Fruit fly (Drosophila melanogaster): ENCODE results near the gene Ant2.

The Ant2 gene

dm6 chrX:10786443-10787097 is at the start of gene Ant2, which contains the start of gene sesB:
Gene Ant2, minus strand, starts transcription at chrX:10786907.
Gene sesB, minus strand, starts transcription at chrX:10786958.
- TF ChIP-seq CG17806 (tag; optimal IDR thresholded peaks at IDR 0.05) (no peak), CG10348 (GFP tag; IDR thresholded peaks at IDR 0.05) (no peak), EcR (GFP tag; optimal IDR thresholded peaks at IDR 0.05) (no peak)

- TF ChIP-seq CG4496 (GFP tag; IDR thresholded peaks at IDR 0.05) = no peak
- no peak for TF ChIP-seq rn (GFP tag; IDR thresholded peaks at IDR 0.05)
- no peak for TF ChIP-seq fd96Ca (GFP tag; IDR thresholded peaks at IDR 0.05)
- no peak for TF ChIP-seq Ets98B (GFP tag; IDR thresholded peaks at IDR 0.05)
- TF ChIP-seq CG34367 (tag; optimal IDR thresholded peaks at IDR 0.05) = no peak
- TF ChIP-seq Pif1A (GFP tag; optimal IDR thresholded peaks at IDR 0.05) = no peak
- TF ChIP-seq CG15710 (tag; optimal IDR thresholded peaks at IDR 0.05) = no peak
- no peak for TF ChIP-seq D1 (tag; optimal IDR thresholded peaks at IDR 0.05)
- no peak for TF ChIP-seq CG9948 (tag; optimal IDR thresholded peaks at IDR 0.05)
- no peak for TF ChIP-seq CG8159 (tag; optimal IDR thresholded peaks at IDR 0.05)
- TF ChIP-seq CG13204 (GFP tag; optimal IDR thresholded peaks at IDR 0.05) = no peak
- no peak for TF ChIP-seq Pif1B (GFP tag; optimal IDR thresholded peaks at IDR 0.05)
- no peak for TF ChIP-seq gl (tag; optimal IDR thresholded peaks at IDR 0.05)
- no peak for TF ChIP-seq CG8301 (tag; optimal IDR thresholded peaks at IDR 0.05)
- TF ChIP-seq Snoo (tag; optimal IDR thresholded peaks at IDR 0.05) = no peak
- TF ChIP-seq CG17806 (tag; optimal IDR thresholded peaks at IDR 0.05) = no peak
- no peak for TF ChIP-seq CG14655 (GFP tag; optimal IDR thresholded peaks at IDR 0.05)
- no peak for TF ChIP-seq CG10348 (GFP tag; IDR thresholded peaks at IDR 0.05)
- no peak for TF ChIP-seq CG12605 (GFP tag; IDR thresholded peaks at IDR 0.05)
- no peak for TF ChIP-seq EcR (GFP tag; optimal IDR thresholded peaks at IDR 0.05)
Observed at dm6 chrX:10835631-10836030, 48.9 kb upstream of the Ant2 start.

- no peak for TF ChIP-seq rn (GFP tag; IDR thresholded peaks at IDR 0.05)
- no peak for TF ChIP-seq CG8301 (tag; optimal IDR thresholded peaks at IDR 0.05)
- peak; percentile 73 for TF ChIP-seq D1 (tag; optimal IDR thresholded peaks at IDR 0.05)
- TF ChIP-seq Snoo (tag; optimal IDR thresholded peaks at IDR 0.05) = peak; percentile 36
- TF ChIP-seq Ets98B (GFP tag; IDR thresholded peaks at IDR 0.05) = no peak
- TF ChIP-seq CG8159 (tag; optimal IDR thresholded peaks at IDR 0.05) = no peak
- TF ChIP-seq CG15710 (tag; optimal IDR thresholded peaks at IDR 0.05) = no peak
- peak; percentile 6 for TF ChIP-seq CG17806 (tag; optimal IDR thresholded peaks at IDR 0.05)
- TF ChIP-seq gl (tag; optimal IDR thresholded peaks at IDR 0.05) = no peak
- TF ChIP-seq CG34367 (tag; optimal IDR thresholded peaks at IDR 0.05) = no peak
- no peak for TF ChIP-seq fd96Ca (GFP tag; IDR thresholded peaks at IDR 0.05)
- no peak for TF ChIP-seq CG4496 (GFP tag; IDR thresholded peaks at IDR 0.05)
- TF ChIP-seq Pif1B (GFP tag; optimal IDR thresholded peaks at IDR 0.05) = no peak
- no peak for TF ChIP-seq CG14655 (GFP tag; optimal IDR thresholded peaks at IDR 0.05)
- TF ChIP-seq CG10348 (GFP tag; IDR thresholded peaks at IDR 0.05) = no peak
- no peak for TF ChIP-seq CG13204 (GFP tag; optimal IDR thresholded peaks at IDR 0.05)
- TF ChIP-seq CG32121 (GFP tag; IDR thresholded peaks at IDR 0.05) = no peak
- TF ChIP-seq CG12605 (GFP tag; IDR thresholded peaks at IDR 0.05) = no peak
Observed at dm6 chrX:10832369-10832768, 45.7 kb upstream of the Ant2 start.

- no peak for TF ChIP-seq fd96Ca (GFP tag; IDR thresholded peaks at IDR 0.05)
- TF ChIP-seq Ets98B (GFP tag; IDR thresholded peaks at IDR 0.05) = no peak
- peak; percentile 60 for TF ChIP-seq CG8159 (tag; optimal IDR thresholded peaks at IDR 0.05)
- TF ChIP-seq CG14655 (GFP tag; optimal IDR thresholded peaks at IDR 0.05) = no peak
- no peak for TF ChIP-seq CG12605 (GFP tag; IDR thresholded peaks at IDR 0.05)
- peak; percentile 2 for TF ChIP-seq CG34367 (tag; optimal IDR thresholded peaks at IDR 0.05)
- no peak for TF ChIP-seq CG32121 (GFP tag; IDR thresholded peaks at IDR 0.05)
- no peak for TF ChIP-seq CG8301 (tag; optimal IDR thresholded peaks at IDR 0.05)
- no peak for TF ChIP-seq EcR (GFP tag; optimal IDR thresholded peaks at IDR 0.05)
- TF ChIP-seq CG10348 (GFP tag; IDR thresholded peaks at IDR 0.05) = no peak
- TF ChIP-seq rn (GFP tag; IDR thresholded peaks at IDR 0.05) = no peak
- peak; percentile 30 for TF ChIP-seq CG9948 (tag; optimal IDR thresholded peaks at IDR 0.05)
- TF ChIP-seq D1 (tag; optimal IDR thresholded peaks at IDR 0.05) = no peak
- no peak for TF ChIP-seq Pif1B (GFP tag; optimal IDR thresholded peaks at IDR 0.05)
- peak; percentile 16 for TF ChIP-seq CG15710 (tag; optimal IDR thresholded peaks at IDR 0.05)
- no peak for TF ChIP-seq Pif1A (GFP tag; optimal IDR thresholded peaks at IDR 0.05)
- TF ChIP-seq CG17806 (tag; optimal IDR thresholded peaks at IDR 0.05) = peak; percentile 15
- TF ChIP-seq CG4496 (GFP tag; IDR thresholded peaks at IDR 0.05) = no peak
- no peak for TF ChIP-seq gl (tag; optimal IDR thresholded peaks at IDR 0.05)
- TF ChIP-seq Snoo (tag; optimal IDR thresholded peaks at IDR 0.05) = no peak
- no peak for TF ChIP-seq CG13204 (GFP tag; optimal IDR thresholded peaks at IDR 0.05)
Observed at dm6 chrX:10827301-10827700, 40.6 kb upstream of the Ant2 start.

dm6 chrX:10825349-10826129 is 38.8 kb upstream of the Ant2 start:
- TF ChIP-seq Snoo (tag; optimal IDR thresholded peaks at IDR 0.05) (no peak), CG32121 (GFP tag; IDR thresholded peaks at IDR 0.05) (no peak), fd96Ca (GFP tag; IDR thresholded peaks at IDR 0.05) (no peak), CG13204 (GFP tag; optimal IDR thresholded peaks at IDR 0.05) (no peak), CG15710 (tag; optimal IDR thresholded peaks at IDR 0.05) (no peak), rn (GFP tag; IDR thresholded peaks at IDR 0.05) (no peak), Pif1B (GFP tag; optimal IDR thresholded peaks at IDR 0.05) (no peak), CG8301 (tag; optimal IDR thresholded peaks at IDR 0.05) (no peak), CG9948 (tag; optimal IDR thresholded peaks at IDR 0.05) (no peak), Ets98B (GFP tag; IDR thresholded peaks at IDR 0.05) (no peak), Pif1A (GFP tag; optimal IDR thresholded peaks at IDR 0.05) (no peak), CG8159 (tag; optimal IDR thresholded peaks at IDR 0.05) (no peak), CG4496 (GFP tag; IDR thresholded peaks at IDR 0.05) (no peak), D1 (tag; optimal IDR thresholded peaks at IDR 0.05) (no peak), CG10348 (GFP tag; IDR thresholded peaks at IDR 0.05) (no peak), CG12605 (GFP tag; IDR thresholded peaks at IDR 0.05) (no peak)

All from whole organism, pupa.